Worm (Caenorhabditis elegans): ENCODE data around the gene srh-301.

DNA sequence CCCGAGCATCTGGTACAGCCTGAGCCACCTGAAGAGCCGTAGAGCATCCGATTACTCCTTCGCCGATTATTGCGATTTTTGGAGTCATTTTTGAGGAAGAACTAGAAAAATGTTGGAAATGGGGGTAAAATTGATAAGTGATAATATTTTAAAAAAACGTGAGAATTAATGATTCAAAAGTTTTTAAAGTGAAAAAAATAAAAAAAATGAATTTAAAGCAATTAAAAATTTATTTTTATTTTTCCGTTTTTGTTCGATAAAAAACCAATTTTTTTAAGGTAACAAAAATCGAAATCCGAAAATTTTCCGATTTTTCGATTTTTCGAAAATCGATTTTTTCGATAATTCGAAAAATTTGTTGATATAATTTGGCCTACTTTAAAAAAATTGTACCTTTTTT lies 47.6 kb upstream of the srh-301 start, which contains the start of gene ddo-1:
- TF ChIP-seq ama-1 (optimal IDR thresholded peaks at IDR 0.05) = no peak
- no peak for TF ChIP-seq tra-4 (tag; optimal IDR thresholded peaks at IDR 0.05)
- no peak for TF ChIP-seq pes-1 (GFP tag; IDR thresholded peaks at IDR 0.05)
- TF ChIP-seq aly-1 (tag; optimal IDR thresholded peaks at IDR 0.05) = no peak
- TF ChIP-seq tbx-37 (GFP tag; conservative IDR thresholded peaks at IDR 0.05) = no peak
- TF ChIP-seq F13C5.2 (tag; optimal IDR thresholded peaks at IDR 0.05) = no peak
- no peak for TF ChIP-seq hnd-1 (tag; optimal IDR thresholded peaks at IDR 0.05)
- TF ChIP-seq flt-1 (GFP tag; IDR thresholded peaks at IDR 0.05) = no peak
- TF ChIP-seq hmg-4 (GFP tag; optimal IDR thresholded peaks at IDR 0.05) = no peak
- no peak for TF ChIP-seq ceh-36 (tag; optimal IDR thresholded peaks at IDR 0.05)
- TF ChIP-seq scrt-1 (GFP tag; IDR thresholded peaks at IDR 0.05) = no peak
- TF ChIP-seq B0310.2 (tag; optimal IDR thresholded peaks at IDR 0.05) = no peak
- TF ChIP-seq tbx-11 (GFP tag; IDR thresholded peaks at IDR 0.05) = no peak
- no peak for TF ChIP-seq sea-1 (GFP tag; conservative IDR thresholded peaks at IDR 0.05)

All from whole organism, early embryonic.